Fruit fly (Drosophila melanogaster): ENCODE data around the gene Ance.
A peak's percentile ranks its signal among the peaks of the same experiment; 100 is the strongest.

The Ance gene

dm6 chr2L:13878801-13879200, 26.6 kb upstream of the Ance start (continued):
- TF ChIP-seq CG12071 (GFP tag; optimal IDR thresholded peaks at IDR 0.05), result peak; percentile 56
- TF ChIP-seq CG17328 (GFP tag; IDR thresholded peaks at IDR 0.05), result peak; percentile 40; the same call in 1 of the 2 replicates
- TF ChIP-seq Bteb2 (GFP tag; optimal IDR thresholded peaks at IDR 0.05), result no peak
- peak; percentile 90 for TF ChIP-seq chm (GFP tag; IDR thresholded peaks at IDR 0.05)
- peak; percentile 16; the same call in 1 of the 2 replicates for TF ChIP-seq CG3847 (GFP tag; IDR thresholded peaks at IDR 0.05)
- TF ChIP-seq Mad (GFP tag; optimal IDR thresholded peaks at IDR 0.05), result peak; percentile 17
- TF ChIP-seq tna (GFP tag; IDR thresholded peaks at IDR 0.05; ENCODE audit: partially characterized antibody), result peak; percentile 55; the same call in 1 of the 2 replicates
- peak; percentile 96 for TF ChIP-seq HLHmδ (GFP tag; optimal IDR thresholded peaks at IDR 0.05)
- peak; percentile 41; the same call in 1 of the 3 replicates for TF ChIP-seq otp (GFP tag; IDR thresholded peaks at IDR 0.05)
- TF ChIP-seq CG6175 (GFP tag; IDR thresholded peaks at IDR 0.05), result 0 out of 3 replicates have a peak, but pooled peaks have one; percentile 51
- no peak for TF ChIP-seq HLH4C (GFP tag; IDR thresholded peaks at IDR 0.05; ENCODE audit: partially characterized antibody)
- peak; percentile 20 for TF ChIP-seq CG17359 (tag; optimal IDR thresholded peaks at IDR 0.05)
- TF ChIP-seq CG33213 (GFP tag; optimal IDR thresholded peaks at IDR 0.05), result peak; percentile 24
- peak; percentile 64 for TF ChIP-seq Atf6 (GFP tag; IDR thresholded peaks at IDR 0.05)
- no peak for TF ChIP-seq maf-S (GFP tag; optimal IDR thresholded peaks at IDR 0.05)
- no peak for TF ChIP-seq odd (GFP tag; optimal IDR thresholded peaks at IDR 0.05)
- TF ChIP-seq sens-2 (GFP tag; IDR thresholded peaks at IDR 0.05), result peak; percentile 22; the same call in 1 of the 2 replicates

DNA sequence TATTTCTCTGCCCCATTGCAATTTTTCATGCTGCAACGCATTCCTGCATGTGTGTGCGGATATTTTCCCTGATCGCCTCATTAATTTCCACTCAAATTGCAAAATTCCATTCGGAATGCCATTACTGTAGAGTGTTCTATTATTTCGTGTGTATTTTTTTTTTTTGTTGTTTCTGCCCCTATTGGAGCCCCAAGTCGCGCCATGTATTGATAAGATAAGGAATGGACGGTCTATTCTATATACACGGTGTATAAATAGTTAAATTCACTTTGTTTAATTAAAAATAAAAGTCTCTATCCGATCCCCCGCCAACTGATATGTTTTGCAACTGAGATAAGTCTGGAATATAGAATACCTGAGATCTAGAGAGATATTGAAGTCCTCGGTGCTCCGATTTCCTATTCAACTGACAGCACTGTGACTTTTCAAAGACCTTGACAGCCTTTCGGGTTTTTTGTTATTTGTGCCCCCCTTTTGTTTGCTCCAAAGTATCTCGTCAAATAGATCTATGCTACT, 24.0 kb upstream of the Ance start:
- TF ChIP-seq CG2199 (GFP tag; IDR thresholded peaks at IDR 0.05) (0 out of 3 replicates have a peak, but pooled peaks have one; percentile 58), grn (GFP tag; optimal IDR thresholded peaks at IDR 0.05) (peak; percentile 76), exex (tag; optimal IDR thresholded peaks at IDR 0.05) (peak; percentile 34), chinmo (GFP tag; IDR thresholded peaks at IDR 0.05; ENCODE audit: partially characterized antibody) (0 out of 4 replicates have a peak, but pooled peaks have one; percentile 12), CG15073 (GFP tag; optimal IDR thresholded peaks at IDR 0.05) (peak; percentile 41), CG17186 (GFP tag; optimal IDR thresholded peaks at IDR 0.05) (no peak), sug (tag; optimal IDR thresholded peaks at IDR 0.05) (peak; percentile 88), Med (GFP tag) (peak; percentile 10), CG10979 (tag; optimal IDR thresholded peaks at IDR 0.05) (no peak), sd (tag; optimal IDR thresholded peaks at IDR 0.05) (peak; percentile 24), vfl (GFP tag; optimal IDR thresholded peaks at IDR 0.05) (no peak), CG8478 (optimal IDR thresholded peaks at IDR 0.05) (no peak), br (optimal IDR thresholded peaks at IDR 0.05) (no peak), CG34376 (GFP tag; optimal IDR thresholded peaks at IDR 0.05) (peak; percentile 17), odd (GFP tag; optimal IDR thresholded peaks at IDR 0.05) (no peak), vnd (GFP tag; IDR thresholded peaks at IDR 0.05; ENCODE audit: partially characterized antibody) (no peak)

dm6 chr2L:13881939-13882338, 23.5 kb upstream of the Ance start:
- TF ChIP-seq her (GFP tag; optimal IDR thresholded peaks at IDR 0.05) (peak; percentile 59), CG18262 (tag; optimal IDR thresholded peaks at IDR 0.05) (no peak), exex (tag; optimal IDR thresholded peaks at IDR 0.05) (no peak), lab (GFP tag; optimal IDR thresholded peaks at IDR 0.05) (peak; percentile 80), GATAe (GFP tag; conservative IDR thresholded peaks at IDR 0.05) (no peak), CG9817 (tag; optimal IDR thresholded peaks at IDR 0.05) (peak; percentile 6), Fer1 (GFP tag; optimal IDR thresholded peaks at IDR 0.05) (peak; percentile 27), Fer3 (tag; optimal IDR thresholded peaks at IDR 0.05) (peak; percentile 51), Ets97D (GFP tag; optimal IDR thresholded peaks at IDR 0.05) (no peak), CG7963 (GFP tag; IDR thresholded peaks at IDR 0.05; ENCODE audit: partially characterized antibody) (no peak), tgo (GFP tag; IDR thresholded peaks at IDR 0.05) (no peak), tio (GFP tag; optimal IDR thresholded peaks at IDR 0.05) (no peak), gem (tag; optimal IDR thresholded peaks at IDR 0.05) (peak; percentile 11), onecut (GFP tag; IDR thresholded peaks at IDR 0.05) (no peak), HLH4C (GFP tag; IDR thresholded peaks at IDR 0.05; ENCODE audit: partially characterized antibody) (no peak), CG17328 (GFP tag; IDR thresholded peaks at IDR 0.05) (no peak), Stat92E (GFP tag; optimal IDR thresholded peaks at IDR 0.05) (no peak), Optix (GFP tag; IDR thresholded peaks at IDR 0.05) (no peak), D19A (tag; optimal IDR thresholded peaks at IDR 0.05) (no peak), CG17802 (tag; optimal IDR thresholded peaks at IDR 0.05) (no peak)

Data from whole organism, embryonic.